Fruit fly (Drosophila melanogaster) whole organism, adult: Measurements from ENCODE around the gene Or83a.

Source experiments
- CG33017 ChIP-seq: fragments of 200-800 bp; sonication (Bioruptor generic); optimal IDR thresholded peaks from 2 replicates; lab custom pipeline; 2018; ENCODE audit warnings: missing biosample characterization, mild to moderate bottlenecking, missing genetic modification characterization, moderate library complexity
- CG7045 ChIP-seq: fragments of 200-800 bp; sonication (Bioruptor generic); optimal IDR thresholded peaks from 2 replicates; lab custom pipeline; 2017; ENCODE audit warnings: missing biosample characterization, mild to moderate bottlenecking, missing genetic modification characterization
- tj ChIP-seq: fragments of 200-800 bp; sonication (Bioruptor generic); optimal IDR thresholded peaks from 3 replicates; lab custom pipeline; 2017; ENCODE audit warnings: missing biosample characterization, mild to moderate bottlenecking, missing genetic modification characterization, moderate library complexity

DNA sequence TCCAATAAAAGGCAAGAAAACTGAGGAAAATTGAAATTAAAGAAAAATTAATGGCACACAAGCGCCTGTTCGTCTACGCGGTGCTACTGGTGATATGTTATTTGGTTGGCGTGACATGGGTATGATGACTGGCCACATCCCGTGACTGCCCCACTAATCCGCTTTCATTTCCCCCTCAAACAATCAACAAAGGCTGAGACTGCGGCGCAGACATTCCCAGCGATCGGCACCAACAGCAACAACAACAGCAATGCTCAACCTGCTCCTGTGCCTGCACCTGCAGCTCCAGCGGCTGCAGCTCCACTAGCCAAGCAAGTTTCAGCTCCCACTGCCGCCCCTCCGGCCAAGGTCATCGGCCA, 43.9 kb downstream of the Or83a start:
- TF ChIP-seq CG33017 (tag; lab: Kevin White, UChicago) (no peak), CG7045 (GFP tag; lab: Kevin White, UChicago) (no peak), tj (GFP tag; lab: Kevin White, UChicago) (no peak)
